Worm (Caenorhabditis elegans): ENCODE results near the gene K03A1.4.
A peak's percentile ranks its signal among the peaks of the same experiment; 100 is the strongest.

K03A1.4 gene

DNA sequence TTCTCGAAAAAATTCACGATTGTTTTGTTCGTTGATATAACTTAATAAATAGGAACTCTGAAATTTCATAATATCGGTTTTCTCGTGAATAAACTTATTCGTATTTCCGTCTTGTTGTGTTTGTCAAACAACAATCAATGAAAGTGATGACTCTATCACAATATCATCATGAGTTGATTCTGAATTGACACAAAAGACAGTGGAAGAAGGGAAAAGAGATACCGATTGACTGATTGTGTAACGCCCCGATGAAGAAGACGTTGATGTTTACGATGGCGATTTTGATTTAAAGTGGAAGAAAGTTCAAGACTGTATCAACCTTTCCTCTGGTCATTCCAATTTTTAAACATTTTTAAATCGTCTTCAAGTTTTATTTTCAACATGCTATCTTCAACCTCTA lies 31.0 kb upstream of the K03A1.4 start, which contains the start of gene ttr-59:
Gene ttr-59 (plus strand): TSS at position 218 of the 400 bp plus-strand sequence.
- no peak for TF ChIP-seq ets-7 (tag; optimal IDR thresholded peaks at IDR 0.05)
- TF ChIP-seq scrt-1 (GFP tag; IDR thresholded peaks at IDR 0.05) = no peak
- TF ChIP-seq flt-1 (GFP tag; IDR thresholded peaks at IDR 0.05) = no peak
- no peak for TF ChIP-seq ceh-36 (tag; optimal IDR thresholded peaks at IDR 0.05)
- no peak for TF ChIP-seq sea-1 (GFP tag; conservative IDR thresholded peaks at IDR 0.05)

DNA sequence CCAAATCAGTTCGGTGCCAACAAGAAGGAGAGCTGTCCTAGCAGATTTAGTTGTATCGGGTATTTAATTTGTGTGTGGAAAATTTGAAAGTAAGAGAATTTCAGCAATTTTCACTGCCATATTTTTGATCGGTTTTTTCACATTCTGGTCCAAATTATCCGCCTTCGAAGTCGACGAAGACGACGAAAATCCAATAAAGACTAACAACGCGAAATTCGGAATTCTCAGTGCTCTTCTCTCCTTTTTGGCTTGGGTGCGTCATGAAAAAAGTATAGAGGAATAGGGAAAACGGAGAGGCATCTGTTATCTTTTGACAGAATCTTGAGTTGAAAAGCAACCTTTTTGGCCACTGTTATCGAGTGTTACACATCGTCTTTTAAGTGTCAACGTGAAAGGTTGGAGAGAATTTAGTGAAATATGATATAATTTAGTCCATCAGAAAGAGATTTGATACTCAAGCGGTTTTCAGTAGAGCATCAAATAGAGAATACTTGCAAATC lies 29.6 kb upstream of the K03A1.4 start:
- no peak for TF ChIP-seq F13C5.2 (tag; optimal IDR thresholded peaks at IDR 0.05)

DNA sequence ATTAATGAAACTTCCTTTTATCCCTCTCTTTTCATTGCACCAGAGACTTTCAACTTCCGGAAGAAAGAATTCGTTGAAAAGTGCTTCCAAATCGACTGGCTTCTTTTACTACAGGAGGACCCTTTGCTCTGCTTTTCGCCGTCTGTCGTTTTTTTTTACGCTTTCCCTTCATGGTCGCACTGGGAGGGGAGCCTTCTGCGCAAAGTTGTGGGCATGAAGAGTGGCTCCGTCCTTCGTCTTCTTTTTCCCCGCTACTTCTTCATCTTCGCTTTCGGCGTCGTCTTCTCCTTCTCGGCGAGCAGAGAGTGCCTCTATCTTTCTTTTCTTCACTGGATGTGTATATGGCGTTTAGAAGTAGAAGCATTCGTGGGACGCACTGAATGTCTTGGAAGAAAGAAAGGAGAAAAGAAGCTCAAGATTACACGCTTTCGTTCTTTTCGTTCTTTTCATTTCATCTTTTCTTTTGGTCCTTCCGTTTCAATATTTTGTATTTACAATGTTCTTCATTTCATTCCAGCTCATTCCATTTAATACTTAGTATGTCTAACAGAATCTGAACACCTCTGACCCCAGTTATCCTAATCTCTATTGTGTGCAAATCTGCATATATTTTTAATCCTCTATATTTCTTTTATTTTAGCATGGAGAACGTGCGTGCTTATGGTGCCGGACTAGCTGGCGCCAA lies 28.6 kb upstream of the K03A1.4 start, which contains the start of gene sng-1:
Gene sng-1 (plus strand): TSS at position 635 of the 685 bp plus-strand sequence.
- TF ChIP-seq tbx-11 (GFP tag; IDR thresholded peaks at IDR 0.05) (no peak), ets-7 (tag; optimal IDR thresholded peaks at IDR 0.05) (no peak)

DNA sequence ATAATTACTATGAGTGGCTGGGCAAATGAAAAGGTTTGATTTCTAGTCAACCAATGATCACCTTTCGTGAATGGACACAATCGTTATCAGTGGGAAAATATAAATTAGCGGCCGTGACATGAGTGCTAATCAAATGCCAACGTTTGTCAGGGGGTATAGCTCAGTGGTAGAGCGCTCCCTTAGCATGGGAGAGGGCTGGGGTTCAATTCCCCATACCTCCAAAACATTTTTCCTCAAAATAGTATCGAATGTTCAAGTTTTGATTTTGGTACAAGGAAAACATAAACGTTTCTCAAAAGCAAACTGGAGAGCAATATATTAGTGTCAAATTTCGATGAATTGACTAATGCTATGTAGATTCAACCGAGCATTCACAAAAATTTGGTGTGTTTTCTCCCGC lies 25.1 kb upstream of the K03A1.4 start:
- no peak for TF ChIP-seq scrt-1 (GFP tag; IDR thresholded peaks at IDR 0.05)
- no peak for TF ChIP-seq ceh-36 (tag; optimal IDR thresholded peaks at IDR 0.05)
- no peak for TF ChIP-seq ama-1 (optimal IDR thresholded peaks at IDR 0.05)
- TF ChIP-seq pes-1 (GFP tag; IDR thresholded peaks at IDR 0.05) = no peak
- no peak for TF ChIP-seq tbx-37 (GFP tag; conservative IDR thresholded peaks at IDR 0.05)
- TF ChIP-seq F13C5.2 (tag; optimal IDR thresholded peaks at IDR 0.05) = no peak
- no peak for TF ChIP-seq B0310.2 (tag; optimal IDR thresholded peaks at IDR 0.05)
- 0 out of 2 replicates have a peak, but pooled peaks have one; percentile 32 for TF ChIP-seq tbx-11 (GFP tag; IDR thresholded peaks at IDR 0.05)
- no peak for TF ChIP-seq tra-4 (tag; optimal IDR thresholded peaks at IDR 0.05)
- TF ChIP-seq hmg-4 (GFP tag; optimal IDR thresholded peaks at IDR 0.05) = no peak
- no peak for TF ChIP-seq ets-7 (tag; optimal IDR thresholded peaks at IDR 0.05)
- 0 out of 2 replicates have a peak, but pooled peaks have one; percentile 11 for TF ChIP-seq flt-1 (GFP tag; IDR thresholded peaks at IDR 0.05)
- no peak for TF ChIP-seq sea-1 (GFP tag; conservative IDR thresholded peaks at IDR 0.05)
- no peak for TF ChIP-seq hnd-1 (tag; optimal IDR thresholded peaks at IDR 0.05)
- TF ChIP-seq ceh-13 (GFP tag; optimal IDR thresholded peaks at IDR 0.05) = no peak
- no peak for TF ChIP-seq aly-1 (tag; optimal IDR thresholded peaks at IDR 0.05)

DNA sequence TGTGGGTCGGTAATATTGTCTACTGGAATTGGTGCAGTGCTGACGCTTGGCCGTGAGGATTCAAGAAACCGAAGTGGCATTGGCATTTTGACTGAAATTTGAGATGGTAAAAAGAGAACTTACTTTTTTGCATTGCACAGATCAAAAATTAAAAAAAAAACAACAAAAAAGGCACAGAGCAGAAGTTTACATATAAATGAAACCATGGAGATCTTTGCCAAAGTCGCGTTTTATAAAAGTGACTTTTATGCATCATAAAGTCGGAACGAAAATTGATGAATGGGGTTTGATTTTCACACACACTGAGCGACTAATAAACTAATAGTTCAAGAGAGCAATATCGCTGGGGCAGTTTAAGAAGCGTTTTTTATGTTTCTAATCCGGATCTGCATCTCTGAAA lies 23.8 kb upstream of the K03A1.4 start, which contains the start of gene T08A9.13:
Gene T08A9.13 (minus strand): TSS at position 101 of the 400 bp plus-strand sequence.
- no peak for TF ChIP-seq hmg-4 (GFP tag; optimal IDR thresholded peaks at IDR 0.05)
- TF ChIP-seq ceh-13 (GFP tag; optimal IDR thresholded peaks at IDR 0.05) = no peak
- no peak for TF ChIP-seq F13C5.2 (tag; optimal IDR thresholded peaks at IDR 0.05)
- TF ChIP-seq ets-7 (tag; optimal IDR thresholded peaks at IDR 0.05) = no peak
- TF ChIP-seq pes-1 (GFP tag; IDR thresholded peaks at IDR 0.05) = no peak
- TF ChIP-seq ceh-36 (tag; optimal IDR thresholded peaks at IDR 0.05) = no peak
- TF ChIP-seq aly-1 (tag; optimal IDR thresholded peaks at IDR 0.05) = no peak

DNA sequence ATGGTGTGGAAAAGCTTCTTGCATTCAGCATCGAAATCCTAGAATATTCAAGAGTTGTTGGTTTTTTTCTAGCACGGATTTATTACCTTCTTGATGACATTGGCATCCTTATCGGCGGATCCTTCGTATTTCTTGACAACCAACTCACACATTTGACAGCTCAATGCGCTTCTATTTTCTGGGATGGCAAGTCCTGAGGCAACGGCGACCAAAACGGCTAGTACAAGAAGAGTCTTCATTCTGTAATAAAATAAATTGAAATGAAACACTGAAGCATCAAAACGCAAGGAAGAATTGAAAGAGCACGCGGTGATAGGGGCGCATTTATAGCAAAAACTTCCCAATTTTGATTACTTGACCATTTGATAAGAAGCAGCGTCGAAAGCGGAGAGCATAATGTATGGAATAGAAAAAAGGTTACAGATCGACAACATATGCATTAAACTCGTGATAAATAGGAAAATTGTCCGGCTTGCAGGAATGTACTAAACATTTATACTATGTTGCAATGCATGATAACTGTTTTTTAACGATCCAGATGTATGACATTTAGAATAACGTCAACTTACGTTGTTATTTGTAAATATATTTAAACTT lies 21.7 kb upstream of the K03A1.4 start, which contains the start of gene spp-5:
Gene spp-5 (minus strand): TSS at position 240 of the 597 bp plus-strand sequence.
- TF ChIP-seq tra-4 (tag; optimal IDR thresholded peaks at IDR 0.05) (no peak), ama-1 (optimal IDR thresholded peaks at IDR 0.05) (no peak), ceh-13 (GFP tag; optimal IDR thresholded peaks at IDR 0.05) (no peak), tbx-11 (GFP tag; IDR thresholded peaks at IDR 0.05) (no peak), hmbx-1 (tag; optimal IDR thresholded peaks at IDR 0.05) (no peak), B0310.2 (tag; optimal IDR thresholded peaks at IDR 0.05) (no peak), F13C5.2 (tag; optimal IDR thresholded peaks at IDR 0.05) (no peak), hmg-4 (GFP tag; optimal IDR thresholded peaks at IDR 0.05) (no peak), hnd-1 (tag; optimal IDR thresholded peaks at IDR 0.05) (no peak), aly-1 (tag; optimal IDR thresholded peaks at IDR 0.05) (no peak), ceh-36 (tag; optimal IDR thresholded peaks at IDR 0.05) (no peak), scrt-1 (GFP tag; IDR thresholded peaks at IDR 0.05) (no peak), pes-1 (GFP tag; IDR thresholded peaks at IDR 0.05) (no peak), flt-1 (GFP tag; IDR thresholded peaks at IDR 0.05) (no peak), tbx-37 (GFP tag; conservative IDR thresholded peaks at IDR 0.05) (no peak), sea-1 (GFP tag; conservative IDR thresholded peaks at IDR 0.05) (no peak)

DNA sequence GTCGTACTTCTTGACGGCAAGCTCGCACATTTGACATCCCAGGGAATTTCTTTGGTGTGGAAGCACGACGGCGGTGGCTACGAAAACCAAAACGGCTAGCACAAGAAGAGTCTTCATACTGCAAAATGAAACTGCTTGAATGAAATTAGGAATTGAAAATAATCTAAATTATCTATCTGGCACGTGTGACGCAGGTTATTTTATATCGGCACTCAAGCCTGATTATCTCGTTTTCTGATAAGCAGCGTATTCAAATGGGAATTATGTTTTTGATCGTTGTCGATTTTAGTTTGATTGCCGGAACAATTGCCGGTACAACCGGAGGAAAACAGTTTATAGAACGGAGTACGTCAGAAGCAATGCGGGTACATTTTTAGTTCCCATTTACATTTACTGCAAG lies 20.1 kb upstream of the K03A1.4 start, which contains the start of gene spp-4:
Gene spp-4 (minus strand): TSS at position 118 of the 400 bp plus-strand sequence.
- no peak for TF ChIP-seq hnd-1 (tag; optimal IDR thresholded peaks at IDR 0.05)
- no peak for TF ChIP-seq tbx-11 (GFP tag; IDR thresholded peaks at IDR 0.05)
- no peak for TF ChIP-seq aly-1 (tag; optimal IDR thresholded peaks at IDR 0.05)
- TF ChIP-seq ama-1 (optimal IDR thresholded peaks at IDR 0.05) = no peak
- no peak for TF ChIP-seq ets-7 (tag; optimal IDR thresholded peaks at IDR 0.05)
- TF ChIP-seq tbx-37 (GFP tag; conservative IDR thresholded peaks at IDR 0.05) = no peak
- no peak for TF ChIP-seq B0310.2 (tag; optimal IDR thresholded peaks at IDR 0.05)
- TF ChIP-seq scrt-1 (GFP tag; IDR thresholded peaks at IDR 0.05) = no peak
- TF ChIP-seq F13C5.2 (tag; optimal IDR thresholded peaks at IDR 0.05) = no peak
- TF ChIP-seq sea-1 (GFP tag; conservative IDR thresholded peaks at IDR 0.05) = no peak
- TF ChIP-seq tra-4 (tag; optimal IDR thresholded peaks at IDR 0.05) = no peak
- no peak for TF ChIP-seq hmg-4 (GFP tag; optimal IDR thresholded peaks at IDR 0.05)
- no peak for TF ChIP-seq pes-1 (GFP tag; IDR thresholded peaks at IDR 0.05)
- no peak for TF ChIP-seq ceh-36 (tag; optimal IDR thresholded peaks at IDR 0.05)
- TF ChIP-seq hmbx-1 (tag; optimal IDR thresholded peaks at IDR 0.05) = no peak
- no peak for TF ChIP-seq ceh-13 (GFP tag; optimal IDR thresholded peaks at IDR 0.05)
- TF ChIP-seq flt-1 (GFP tag; IDR thresholded peaks at IDR 0.05) = no peak

All from whole organism, early embryonic.